Worm (Caenorhabditis elegans) whole organism, L4 larva: ENCODE data around the gene srb-12.

Source experiments
- D1046.2 ChIP-seq: fragments of 200-800 bp; sonication (Bioruptor generic); IDR thresholded peaks from 2 replicates; pipeline ENCODE4 v1.3.6; 2022; ENCODE audit warnings: missing genetic modification characterization, missing compliant biosample characterization
- F10B5.3 ChIP-seq: sonication (generic microtip); optimal IDR thresholded peaks from 2 replicates; lab custom pipeline; 2016; ENCODE audit warnings: mild to moderate bottlenecking, missing genetic modification characterization, missing compliant biosample characterization
- F26F4.8 ChIP-seq: fragments of 200-800 bp; sonication (Bioruptor generic); conservative IDR thresholded peaks from 2 replicates; pipeline ENCODE4 v1.3.6; 2022; ENCODE audit warnings: missing genetic modification characterization, missing compliant biosample characterization
- R02D3.7 ChIP-seq: fragments of 150-350 bp; sonication (generic microtip); optimal IDR thresholded peaks from 3 replicates; lab custom pipeline; 2014; ENCODE audit warnings: missing biosample characterization, missing genetic modification characterization
- T26A8.4 ChIP-seq: fragments of 200-800 bp; sonication (Bioruptor generic); IDR thresholded peaks from 2 replicates; pipeline ENCODE4 v1.3.6; 2022; ENCODE audit warnings: missing genetic modification characterization, missing compliant biosample characterization
- Y75B8A.6 ChIP-seq: fragments of 200-800 bp; sonication (Bioruptor generic); IDR thresholded peaks from 2 replicates; pipeline ENCODE4 v1.3.6; 2022; ENCODE audit warnings: missing genetic modification reagents, missing genetic modification characterization, missing compliant biosample characterization
- aha-1 ChIP-seq: fragments of 150-350 bp; peaks from one replicate; lab custom pipeline; 2014; ENCODE audit warnings: missing biosample characterization, missing genetic modification characterization
- ceh-62 ChIP-seq: sonication (generic microtip); optimal IDR thresholded peaks from 2 replicates; lab custom pipeline; 2017; ENCODE audit warnings: missing biosample characterization, missing genetic modification characterization
- ceh-82 ChIP-seq: sonication (generic microtip); optimal IDR thresholded peaks from 2 replicates; lab custom pipeline; 2017; ENCODE audit warnings: missing biosample characterization, missing genetic modification characterization
- ctbp-1 ChIP-seq: fragments of 200-800 bp; sonication (Bioruptor generic); IDR thresholded peaks from 2 replicates; pipeline ENCODE4 v1.3.6; 2022; ENCODE audit warnings: missing genetic modification reagents, missing genetic modification characterization, missing compliant biosample characterization
- daf-16 ChIP-seq, 3 experiments: sonication (generic microtip); optimal IDR thresholded peaks; 2 replicates each; lab custom pipeline; 2016 to 2017; ENCODE audit warnings: missing genetic modification characterization in 3 of 3, missing genetic modification reagents in 3 of 3, mild to moderate bottlenecking in 2 of 3, missing compliant biosample characterization in 2 of 3, missing biosample characterization in 1 of 3, moderate library complexity in 1 of 3
- daf-8 ChIP-seq: fragments of 200-800 bp; sonication (Bioruptor generic); IDR thresholded peaks from 2 replicates; pipeline ENCODE4 v1.3.6; 2022; ENCODE audit warnings: missing genetic modification characterization, missing compliant biosample characterization
- dmd-6 ChIP-seq: fragments of 200-800 bp; sonication (Bioruptor generic); IDR thresholded peaks from 2 replicates; pipeline ENCODE4 v1.3.6; 2022; ENCODE audit warnings: missing genetic modification reagents, missing genetic modification characterization, missing compliant biosample characterization
- dmd-9 ChIP-seq: fragments of 200-800 bp; sonication (Bioruptor generic); IDR thresholded peaks from 2 replicates; pipeline ENCODE4 v1.3.6; 2022; ENCODE audit warnings: missing genetic modification reagents, missing genetic modification characterization, missing compliant biosample characterization
- duxl-1 ChIP-seq: sonication (generic microtip); optimal IDR thresholded peaks from 2 replicates; lab custom pipeline; 2016; ENCODE audit warnings: mild to moderate bottlenecking, missing genetic modification characterization, moderate library complexity, missing compliant biosample characterization; ENCODE audit not compliant: poor library complexity
- dve-1 ChIP-seq: sonication (generic microtip); optimal IDR thresholded peaks from 2 replicates; lab custom pipeline; 2017; ENCODE audit warnings: antibody characterized with exemption, mild to moderate bottlenecking, missing genetic modification characterization, missing compliant biosample characterization; ENCODE audit not compliant: insufficient read depth
- egl-43 ChIP-seq: fragments of 200-800 bp; sonication (Bioruptor generic); IDR thresholded peaks from 2 replicates; pipeline ENCODE4 v1.3.6; 2022; ENCODE audit warnings: missing genetic modification reagents, missing genetic modification characterization, missing compliant biosample characterization
- hif-1 ChIP-seq, 2 experiments: sonication (generic microtip); optimal IDR thresholded peaks; 2 replicates each; lab custom pipeline; 2016 to 2017; ENCODE audit warnings: missing compliant biosample characterization in 2 of 2, missing genetic modification characterization in 2 of 2, missing genetic modification reagents in 2 of 2, missing genotype in 2 of 2, mild to moderate bottlenecking in 1 of 2
- hlh-11 ChIP-seq: fragments of 200-800 bp; sonication (Bioruptor generic); optimal IDR thresholded peaks from 2 replicates; lab custom pipeline; 2018; ENCODE audit warnings: mild to moderate bottlenecking, missing genetic modification characterization, missing compliant biosample characterization
- hlh-30 ChIP-seq: sonication (generic microtip); optimal IDR thresholded peaks from 2 replicates; lab custom pipeline; 2017; ENCODE audit warnings: antibody characterized with exemption, mild to moderate bottlenecking, missing genetic modification characterization, missing compliant biosample characterization; ENCODE audit not compliant: insufficient read depth
- jun-1 ChIP-seq: fragments of 150-350 bp; optimal IDR thresholded peaks from 2 replicates; lab custom pipeline; 2014; ENCODE audit warnings: missing biosample characterization, missing genetic modification reagents, missing genetic modification characterization
- lin-13 ChIP-seq: fragments of 150-350 bp; optimal IDR thresholded peaks from 2 replicates; lab custom pipeline; 2014; ENCODE audit warnings: missing biosample characterization, missing genetic modification reagents, missing genetic modification characterization
- lin-15B ChIP-seq: fragments of 150-350 bp; sonication (generic microtip); optimal IDR thresholded peaks from 3 replicates; lab custom pipeline; 2014; ENCODE audit warnings: missing biosample characterization, missing genetic modification characterization
- lin-29 ChIP-seq: fragments of 200-800 bp; sonication (Bioruptor generic); IDR thresholded peaks from 2 replicates; pipeline ENCODE4 v1.3.6; 2022; ENCODE audit warnings: missing genetic modification reagents, missing genetic modification characterization, missing compliant biosample characterization
- lin-38 ChIP-seq: fragments of 200-800 bp; sonication (Bioruptor generic); IDR thresholded peaks from 2 replicates; pipeline ENCODE4 v1.3.6; 2022; ENCODE audit warnings: missing genetic modification reagents, missing genetic modification characterization, missing compliant biosample characterization
- lsy-2 ChIP-seq, 2 experiments: fragments of 150-350 bp in 1 of 2; sonication (generic microtip) in 1 of 2; optimal IDR thresholded peaks; 2 replicates each; lab custom pipeline; 2014 to 2017; ENCODE audit warnings: missing biosample characterization in 2 of 2, missing genetic modification characterization in 2 of 2
- madf-5 ChIP-seq, 2 experiments: fragments of 200-800 bp; sonication (Bioruptor generic); IDR thresholded peaks; 2 replicates each; pipeline ENCODE4 v1.3.6; 2022; ENCODE audit warnings: missing compliant biosample characterization in 2 of 2, missing genetic modification characterization in 2 of 2
- mdl-1 ChIP-seq, 2 experiments: fragments of 150-350 bp in 1 of 2; sonication (generic microtip) in 1 of 2; optimal IDR thresholded peaks; 2 replicates each; lab custom pipeline; 2014 to 2017; ENCODE audit warnings: missing biosample characterization in 2 of 2, missing genetic modification characterization in 2 of 2
- mes-2 ChIP-seq: sonication (generic microtip); optimal IDR thresholded peaks from 2 replicates; lab custom pipeline; 2016; ENCODE audit warnings: missing genotype, mild to moderate bottlenecking, missing genetic modification characterization, missing compliant biosample characterization; ENCODE audit not compliant: poor library complexity, severe bottlenecking
- mxl-2 ChIP-seq: fragments of 200-800 bp; sonication (Bioruptor generic); conservative IDR thresholded peaks from 2 replicates; pipeline ENCODE4 v1.3.6; 2022; ENCODE audit warnings: missing genetic modification reagents, missing genetic modification characterization, missing compliant biosample characterization
- mxl-3 ChIP-seq: fragments of 200-800 bp; sonication (Bioruptor generic); optimal IDR thresholded peaks from 2 replicates; lab custom pipeline; 2018; ENCODE audit warnings: mild to moderate bottlenecking, missing genetic modification characterization, missing compliant biosample characterization
- nhr-102 ChIP-seq: sonication (generic microtip); optimal IDR thresholded peaks from 2 replicates; lab custom pipeline; 2016; ENCODE audit warnings: mild to moderate bottlenecking, missing genetic modification characterization, moderate library complexity, missing compliant biosample characterization
- nhr-11 ChIP-seq: fragments of 150-350 bp; optimal IDR thresholded peaks from 2 replicates; lab custom pipeline; 2014; ENCODE audit warnings: missing biosample characterization, missing genetic modification characterization
- nhr-111 ChIP-seq: fragments of 200-800 bp; sonication (Bioruptor generic); optimal IDR thresholded peaks from 2 replicates; lab custom pipeline; 2018; ENCODE audit warnings: mild to moderate bottlenecking, missing genetic modification characterization, missing compliant biosample characterization
- nhr-28 ChIP-seq: fragments of 150-350 bp; optimal IDR thresholded peaks from 2 replicates; lab custom pipeline; 2014; ENCODE audit warnings: missing biosample characterization, missing genetic modification characterization
- nhr-41 ChIP-seq: fragments of 200-800 bp; sonication (Bioruptor generic); IDR thresholded peaks from 2 replicates; pipeline ENCODE4 v1.3.6; 2022; ENCODE audit warnings: missing genetic modification reagents, missing genetic modification characterization, missing compliant biosample characterization
- nhr-48 ChIP-seq: sonication (generic microtip); optimal IDR thresholded peaks from 2 replicates; lab custom pipeline; 2016; ENCODE audit warnings: mild to moderate bottlenecking, missing genetic modification characterization, missing compliant biosample characterization
- nhr-77 ChIP-seq: fragments of 150-350 bp; optimal IDR thresholded peaks from 2 replicates; lab custom pipeline; 2014; ENCODE audit warnings: missing biosample characterization, missing genetic modification characterization
- pha-4 ChIP-seq, 2 experiments: fragments of 150-350 bp in 1 of 2; fragments of 200-800 bp in 1 of 2; sonication (Bioruptor generic) in 1 of 2; IDR thresholded peaks in 1 of 2; optimal IDR thresholded peaks in 1 of 2; 2 replicates each; pipeline versions ENCODE4 v1.3.6 to Lab custom; 2014 to 2022; ENCODE audit warnings: missing genetic modification characterization in 2 of 2, missing genetic modification reagents in 2 of 2, missing biosample characterization in 1 of 2, missing compliant biosample characterization in 1 of 2
- php-3 ChIP-seq: fragments of 200-800 bp; sonication (Bioruptor generic); IDR thresholded peaks from 2 replicates; pipeline ENCODE4 v1.3.6; 2022; ENCODE audit warnings: missing genetic modification reagents, missing genetic modification characterization, missing compliant biosample characterization
- pqm-1 ChIP-seq: sonication (generic microtip); optimal IDR thresholded peaks from 2 replicates; lab custom pipeline; 2017; ENCODE audit warnings: missing biosample characterization, missing genetic modification characterization
- skn-1 ChIP-seq: fragments of 150-350 bp; optimal IDR thresholded peaks from 2 replicates; lab custom pipeline; 2014; ENCODE audit warnings: missing biosample characterization, missing genetic modification characterization
- tag-97 ChIP-seq: fragments of 200-800 bp; sonication (Bioruptor generic); IDR thresholded peaks from 2 replicates; pipeline ENCODE4 v1.3.6; 2022; ENCODE audit warnings: missing genetic modification characterization, missing compliant biosample characterization
- tra-1 ChIP-seq: fragments of 200-800 bp; sonication (Bioruptor generic); IDR thresholded peaks from 2 replicates; pipeline ENCODE4 v1.3.6; 2022; ENCODE audit warnings: missing genetic modification reagents, missing genetic modification characterization, missing compliant biosample characterization
- zip-2 ChIP-seq: fragments of 150-350 bp; optimal IDR thresholded peaks from 2 replicates; lab custom pipeline; 2014; ENCODE audit warnings: missing biosample characterization, missing genetic modification characterization
- ztf-11 ChIP-seq: fragments of 150-350 bp; optimal IDR thresholded peaks from 2 replicates; lab custom pipeline; 2014; ENCODE audit warnings: missing biosample characterization, missing genetic modification characterization

srb-12 gene

ce11 chrII:5154540-5154939 lies at the start of gene srb-12:
TSS of gene srb-12 (minus strand) at chrII:5154640.
- TF ChIP-seq mxl-3 (GFP tag; lab: Kevin White, UChicago) (no peak), ztf-11 (tag; lab: Kevin White, UChicago) (no peak), dmd-6 (GFP tag; lab: Robert Waterston, UW) (no peak), Y75B8A.6 (no peak), aha-1 (no peak), lin-13 (GFP tag; lab: Kevin White, UChicago) (no peak), nhr-111 (GFP tag; lab: Kevin White, UChicago) (no peak), skn-1 (tag; lab: Kevin White, UChicago) (no peak), nhr-11 (tag; lab: Kevin White, UChicago) (no peak), jun-1 (tag; lab: Kevin White, UChicago) (no peak), hlh-30 (no peak), lin-38 (GFP tag; lab: Robert Waterston, UW) (no peak), F10B5.3 (tag; lab: Kevin White, UChicago) (no peak), ctbp-1 (GFP tag; lab: Robert Waterston, UW) (no peak), egl-43 (no peak), R02D3.7 (tag; lab: Kevin White, UChicago) (no peak), lin-15B (tag; lab: Kevin White, UChicago) (no peak), nhr-77 (tag; lab: Kevin White, UChicago) (no peak)
- TF ChIP-seq, all 104 proteins: peak for 0

- peak; percentile 88 for TF ChIP-seq dve-1 (tag; lab: Kevin White, UChicago)
- no peak for TF ChIP-seq daf-8
- TF ChIP-seq hlh-11 (tag; lab: Kevin White, UChicago) = peak; percentile 67
- TF ChIP-seq F26F4.8 (GFP tag; lab: Robert Waterston, UW) = no peak
- TF ChIP-seq lin-29 = no peak
- TF ChIP-seq hlh-30 = peak; percentile 58
- peak; percentile 44; the same call in 1 of the 2 replicates for TF ChIP-seq dmd-6 (GFP tag; lab: Robert Waterston, UW)
- TF ChIP-seq duxl-1 (tag; lab: Kevin White, UChicago) = no peak
- TF ChIP-seq mdl-1 (tag; optimal IDR thresholded peaks at IDR 0.05; lab: Kevin White, UChicago) = no peak
- TF ChIP-seq nhr-28 = peak; percentile 16
- TF ChIP-seq daf-16 (GFP tag; optimal IDR thresholded peaks at IDR 0.05; lab: Kevin White, UChicago) = peak in 1 of 2 experiments; percentile 60
- TF ChIP-seq daf-16 (tag; optimal IDR thresholded peaks at IDR 0.05; lab: Kevin White, UChicago) = peak; percentile 96
- TF ChIP-seq hif-1 (tag; optimal IDR thresholded peaks at IDR 0.05; lab: Kevin White, UChicago) = peak in 1 of 2 experiments; percentile 10
- peak in 1 of 2 experiments; percentile 12 for TF ChIP-seq lsy-2 (tag; optimal IDR thresholded peaks at IDR 0.05; lab: Kevin White, UChicago)
- no peak for TF ChIP-seq madf-5 (GFP tag; IDR thresholded peaks at IDR 0.05; lab: Robert Waterston, UW)
- TF ChIP-seq D1046.2 (GFP tag; lab: Robert Waterston, UW) = no peak
- no peak for TF ChIP-seq ceh-82 (tag; lab: Kevin White, UChicago)
- peak; percentile 66 for TF ChIP-seq pqm-1 (tag; lab: Kevin White, UChicago)
- TF ChIP-seq nhr-41 (GFP tag; lab: Robert Waterston, UW) = no peak
- peak; percentile 87 for TF ChIP-seq php-3 (GFP tag; lab: Robert Waterston, UW)
- no peak for TF ChIP-seq ceh-62 (tag; lab: Kevin White, UChicago)
- peak; percentile 24 for TF ChIP-seq nhr-102 (tag; lab: Kevin White, UChicago)
These were observed 48.5 kb upstream of the srb-12 start, which contains the start of gene ampd-1 for ce11 chrII:5202930-5203329. TSS of gene ampd-1 (plus strand) at chrII:5203322.

- TF ChIP-seq mes-2 (tag; lab: Kevin White, UChicago) = peak; percentile 45
- TF ChIP-seq dmd-9 (GFP tag; lab: Robert Waterston, UW) = no peak
- peak; percentile 54 for TF ChIP-seq pha-4 (GFP tag; IDR thresholded peaks at IDR 0.05; lab: Robert Waterston, UW)
- no peak for TF ChIP-seq pha-4 (tag; optimal IDR thresholded peaks at IDR 0.05; lab: Kevin White, UChicago)
- TF ChIP-seq tra-1 (GFP tag; lab: Robert Waterston, UW) = peak; percentile 98
- peak; percentile 97 for TF ChIP-seq dve-1 (tag; lab: Kevin White, UChicago)
- peak; percentile 91 for TF ChIP-seq pqm-1 (tag; lab: Kevin White, UChicago)
- no peak for TF ChIP-seq zip-2
- TF ChIP-seq nhr-48 = peak; percentile 84
- TF ChIP-seq mxl-2 (GFP tag; lab: Robert Waterston, UW) = no peak
- peak; percentile 43; the same call in 1 of the 2 replicates for TF ChIP-seq T26A8.4 (GFP tag; lab: Robert Waterston, UW)
- TF ChIP-seq lsy-2 (tag; optimal IDR thresholded peaks at IDR 0.05; lab: Kevin White, UChicago) = peak in 1 of 2 experiments; percentile 25
- TF ChIP-seq tag-97 (GFP tag; lab: Robert Waterston, UW) = no peak
- TF ChIP-seq R02D3.7 (tag; lab: Kevin White, UChicago) = no peak
- peak; percentile 99 for TF ChIP-seq php-3 (GFP tag; lab: Robert Waterston, UW)
These were observed 47.6 kb upstream of the srb-12 start for ce11 chrII:5201922-5202562.
